Worm (Caenorhabditis elegans): Measurements from ENCODE around the gene che-7.

- TF ChIP-seq unc-62 (GFP tag; optimal IDR thresholded peaks at IDR 0.05) (no peak), unc-39 (tag; optimal IDR thresholded peaks at IDR 0.05) (no peak), ztf-11 (tag; optimal IDR thresholded peaks at IDR 0.05) (no peak), pha-4 (tag; optimal IDR thresholded peaks at IDR 0.05) (no peak)
Measured at ce11 chrV:7956218-7956617, 12.8 kb downstream of the che-7 start, which contains the start of gene pals-34.
